Fruit fly (Drosophila melanogaster) whole organism, embryonic: ENCODE results near the gene Aef1.

Source experiments
- Aef1 ChIP-seq: fragments of 200-800 bp; sonication (Bioruptor generic); IDR thresholded peaks from 3 replicates; pipeline ENCODE4 v1.3.6; 2022; ENCODE audit warnings: missing biosample characterization, missing genetic modification characterization
- Awh ChIP-seq: fragments of 200-800 bp; sonication (Bioruptor generic); IDR thresholded peaks from 2 replicates; pipeline ENCODE4, ENCODE4 v1.3.6; 2022; ENCODE audit warnings: missing biosample characterization, missing genetic modification characterization
- BEAF-32 ChIP-seq: fragments of 200-800 bp; sonication (Bioruptor generic); optimal IDR thresholded peaks from 3 replicates; lab custom pipeline; 2017; ENCODE audit warnings: missing biosample characterization, missing genetic modification characterization, mild to moderate bottlenecking, moderate library complexity, missing genetic modification reagents
- CG11456 ChIP-seq: fragments of 200-800 bp; sonication (Bioruptor generic); IDR thresholded peaks from 3 replicates; pipeline ENCODE4 v1.3.6; 2022; ENCODE audit warnings: missing biosample characterization, missing genetic modification characterization
- CG11695 ChIP-seq: fragments of 200-800 bp; sonication (Bioruptor generic); IDR thresholded peaks from 3 replicates; pipeline ENCODE4 v1.3.6; 2022; ENCODE audit warnings: missing biosample characterization, missing genetic modification characterization
- CG12299 ChIP-seq: fragments of 200-800 bp; sonication (Bioruptor generic); optimal IDR thresholded peaks from 2 replicates; lab custom pipeline; 2018; ENCODE audit warnings: missing biosample characterization, mild to moderate bottlenecking, missing genetic modification characterization
- CG16815 ChIP-seq: fragments of 200-800 bp; sonication (Bioruptor generic); optimal IDR thresholded peaks from 3 replicates; lab custom pipeline; 2017; ENCODE audit warnings: missing biosample characterization, mild to moderate bottlenecking, missing genetic modification characterization
- CG17612 ChIP-seq: fragments of 200-800 bp; sonication (Bioruptor generic); IDR thresholded peaks from 2 replicates; pipeline ENCODE4 v1.3.6; 2022; ENCODE audit warnings: missing biosample characterization, missing genetic modification characterization
- CG17912 ChIP-seq: fragments of 200-800 bp; sonication (Bioruptor generic); optimal IDR thresholded peaks from 2 replicates; lab custom pipeline; 2018; ENCODE audit warnings: missing biosample characterization, mild to moderate bottlenecking, missing genetic modification characterization
- CG34224 ChIP-seq: fragments of 200-800 bp; sonication (Bioruptor generic); IDR thresholded peaks from 3 replicates; pipeline ENCODE4 v1.3.6; 2022; ENCODE audit warnings: missing biosample characterization, missing genetic modification characterization; ENCODE audit not compliant: partially characterized antibody
- CG3838 ChIP-seq: fragments of 200-800 bp; sonication (Bioruptor generic); optimal IDR thresholded peaks from 3 replicates; lab custom pipeline; 2016; ENCODE audit warnings: missing biosample characterization, missing genetic modification characterization
- CG4328 ChIP-seq: fragments of 200-800 bp; sonication (Bioruptor generic); optimal IDR thresholded peaks from 3 replicates; lab custom pipeline; 2017; ENCODE audit warnings: missing biosample characterization, missing genetic modification reagents, missing genetic modification characterization
- CG4404 ChIP-seq: fragments of 200-800 bp; sonication (Bioruptor generic); IDR thresholded peaks from 2 replicates; pipeline ENCODE4 v1.3.6; 2022; ENCODE audit warnings: missing biosample characterization, missing genetic modification characterization
- CG6654 ChIP-seq: fragments of 200-800 bp; sonication (Bioruptor generic); optimal IDR thresholded peaks from 2 replicates; lab custom pipeline; 2017; ENCODE audit warnings: missing biosample characterization, mild to moderate bottlenecking, missing genetic modification characterization
- CG7786 ChIP-seq: fragments of 200-800 bp; sonication (Bioruptor generic); optimal IDR thresholded peaks from 2 replicates; lab custom pipeline; 2016; ENCODE audit warnings: missing biosample characterization, missing genetic modification characterization
- Chrac-16 ChIP-seq: fragments of 200-800 bp; sonication (Bioruptor generic); optimal IDR thresholded peaks from 3 replicates; lab custom pipeline; 2016; ENCODE audit warnings: missing biosample characterization, missing genetic modification characterization
- Ets97D ChIP-seq: fragments of 200-800 bp; sonication (Bioruptor generic); optimal IDR thresholded peaks from 3 replicates; lab custom pipeline; 2016; ENCODE audit warnings: missing biosample characterization, missing genetic modification characterization
- Fer3 ChIP-seq: fragments of 200-800 bp; sonication (Bioruptor generic); optimal IDR thresholded peaks from 2 replicates; lab custom pipeline; 2018; ENCODE audit warnings: missing biosample characterization, mild to moderate bottlenecking, missing genetic modification characterization, moderate library complexity
- Gug ChIP-seq: fragments of 200-800 bp; sonication (Bioruptor generic); IDR thresholded peaks from 4 replicates; pipeline ENCODE4 v1.3.6; 2022; ENCODE audit warnings: missing biosample characterization, missing genetic modification characterization
- Hmr ChIP-seq: fragments of 200-800 bp; sonication (Bioruptor generic); optimal IDR thresholded peaks from 3 replicates; lab custom pipeline; 2017; ENCODE audit warnings: mild to moderate bottlenecking, missing biosample characterization, missing genetic modification reagents, missing genetic modification characterization
- Med ChIP-seq: fragments of 200-800 bp; sonication (Bioruptor generic); peaks from one replicate; lab custom pipeline; 2016; ENCODE audit warnings: missing biosample characterization, missing genetic modification characterization, mild to moderate bottlenecking, inconsistent platforms, moderate library complexity
- Mrtf ChIP-seq: fragments of 200-800 bp; sonication (Bioruptor generic); IDR thresholded peaks from 3 replicates; pipeline ENCODE4 v1.3.6; 2022; ENCODE audit warnings: missing biosample characterization, missing genetic modification characterization
- NFAT ChIP-seq: fragments of 200-800 bp; sonication (Bioruptor generic); IDR thresholded peaks from 2 replicates; pipeline ENCODE4 v1.3.6; 2022; ENCODE audit warnings: missing biosample characterization, missing genetic modification characterization
- Stat92E ChIP-seq, 3 experiments: fragments of >200 bp in 2 of 3; fragments of 200-800 bp in 1 of 3; sonication (Bioruptor generic) in 1 of 3; optimal IDR thresholded peaks; 2 replicates each; lab custom pipeline; 2017 to 2019; ENCODE audit warnings: missing biosample characterization in 3 of 3, missing genetic modification characterization in 3 of 3, mild to moderate bottlenecking in 1 of 3, moderate library complexity in 1 of 3
- Trl ChIP-seq, 3 experiments: fragments of >200 bp in 2 of 3; fragments of 200-800 bp in 1 of 3; sonication (Bioruptor generic) in 1 of 3; optimal IDR thresholded peaks; 2 replicates in 1 of 3; 3 replicates in 2 of 3; lab custom pipeline; 2016 to 2017; ENCODE audit warnings: missing biosample characterization in 1 of 3, missing genetic modification characterization in 1 of 3
- ase ChIP-seq: fragments of 200-800 bp; sonication (Bioruptor generic); IDR thresholded peaks from 3 replicates; pipeline ENCODE4 v1.3.6; 2022; ENCODE audit warnings: missing biosample characterization, missing genetic modification characterization
- bab2 ChIP-seq: fragments of 200-800 bp; sonication (Bioruptor generic); optimal IDR thresholded peaks from 2 replicates; lab custom pipeline; 2016; ENCODE audit warnings: missing biosample characterization, missing genetic modification characterization
- bigmax ChIP-seq: fragments of 200-800 bp; sonication (Bioruptor generic); optimal IDR thresholded peaks from 2 replicates; lab custom pipeline; 2018; ENCODE audit warnings: missing biosample characterization, mild to moderate bottlenecking, missing genetic modification characterization
- bowl ChIP-seq: fragments of 200-800 bp; sonication (Bioruptor generic); IDR thresholded peaks from 2 replicates; pipeline ENCODE4 v1.3.6; 2022; ENCODE audit warnings: missing biosample characterization, missing genetic modification characterization
- cato ChIP-seq: fragments of 200-800 bp; sonication (Bioruptor generic); optimal IDR thresholded peaks from 2 replicates; lab custom pipeline; 2016; ENCODE audit warnings: missing biosample characterization, missing genetic modification characterization, borderline replicate concordance
- dimm ChIP-seq: fragments of 200-800 bp; sonication (Bioruptor generic); IDR thresholded peaks from 2 replicates; pipeline ENCODE4 v1.3.6; 2022; ENCODE audit warnings: missing biosample characterization, missing genetic modification characterization
- grau ChIP-seq: fragments of 200-800 bp; optimal IDR thresholded peaks from 3 replicates; lab custom pipeline; 2019; ENCODE audit warnings: missing biosample characterization, mild to moderate bottlenecking, missing genetic modification characterization, moderate library complexity
- pan ChIP-seq, 4 experiments: fragments of >200 bp in 3 of 4; fragments of 200-800 bp in 1 of 4; sonication (Bioruptor generic) in 1 of 4; optimal IDR thresholded peaks in 3 of 4; IDR thresholded peaks in 1 of 4; 2 replicates each; pipeline versions ENCODE4 v1.3.6 to Lab custom; 2017 to 2022; ENCODE audit warnings: missing biosample characterization in 2 of 4, missing genetic modification characterization in 2 of 4, mixed read lengths in 1 of 4
- slou ChIP-seq: fragments of 200-800 bp; sonication (Bioruptor generic); optimal IDR thresholded peaks from 3 replicates; lab custom pipeline; 2016; ENCODE audit warnings: missing biosample characterization, missing genetic modification characterization
- ssp ChIP-seq: fragments of 200-800 bp; sonication (Bioruptor generic); IDR thresholded peaks from 2 replicates; pipeline ENCODE4 v1.3.6; 2022; ENCODE audit warnings: missing biosample characterization, missing genetic modification characterization
- tgo ChIP-seq: fragments of 200-800 bp; sonication (Bioruptor generic); IDR thresholded peaks from 3 replicates; pipeline ENCODE4 v1.3.6; 2022; ENCODE audit warnings: missing biosample characterization, missing genetic modification characterization
- tll ChIP-seq, 2 experiments: fragments of 200-800 bp in 1 of 2; fragments of >200 bp in 1 of 2; sonication (Bioruptor generic) in 1 of 2; optimal IDR thresholded peaks; 2 replicates each; lab custom pipeline; 2017 to 2019; ENCODE audit warnings: missing biosample characterization in 2 of 2, missing genetic modification characterization in 2 of 2, mild to moderate bottlenecking in 1 of 2, moderate library complexity in 1 of 2
- zen2 ChIP-seq: fragments of 200-800 bp; sonication (Bioruptor generic); IDR thresholded peaks from 3 replicates; pipeline ENCODE4 v1.3.6; 2022; ENCODE audit warnings: missing biosample characterization, missing genetic modification characterization; ENCODE audit not compliant: partially characterized antibody

The Aef1 gene

DNA sequence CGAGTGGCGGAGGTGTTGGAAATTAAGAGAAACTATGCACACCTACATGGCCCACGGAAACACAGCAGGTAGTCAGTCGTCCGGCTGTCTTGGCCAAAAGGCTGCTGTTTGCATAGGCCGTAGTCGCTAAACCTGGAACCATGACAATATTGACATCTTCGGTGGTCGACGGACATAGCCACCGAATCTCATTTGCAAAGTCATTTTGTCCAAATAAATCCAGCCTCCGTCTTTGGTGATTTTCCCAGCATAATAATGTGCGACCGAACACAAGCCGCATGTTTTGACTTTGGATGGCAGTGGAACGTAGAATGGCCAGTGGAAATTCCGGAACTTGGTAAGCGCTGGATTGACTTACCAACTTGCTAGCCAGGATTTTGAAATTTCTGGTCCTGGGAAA is 16.1 kb downstream of the Aef1 start (continued):
- TF ChIP-seq Chrac-16 (no peak), Fer3 (tag; lab: Kevin White, UChicago) (no peak), Hmr (GFP tag; lab: Kevin White, UChicago) (no peak), Ets97D (no peak), CG6654 (GFP tag; lab: Kevin White, UChicago) (no peak), ssp (GFP tag; lab: Robert Waterston, UW) (no peak), bowl (GFP tag; lab: Robert Waterston, UW) (no peak), slou (GFP tag; lab: Kevin White, UChicago) (no peak), Mrtf (GFP tag; lab: Robert Waterston, UW) (no peak), Med (GFP tag; lab: Kevin White, UChicago) (peak; percentile 19)

DNA sequence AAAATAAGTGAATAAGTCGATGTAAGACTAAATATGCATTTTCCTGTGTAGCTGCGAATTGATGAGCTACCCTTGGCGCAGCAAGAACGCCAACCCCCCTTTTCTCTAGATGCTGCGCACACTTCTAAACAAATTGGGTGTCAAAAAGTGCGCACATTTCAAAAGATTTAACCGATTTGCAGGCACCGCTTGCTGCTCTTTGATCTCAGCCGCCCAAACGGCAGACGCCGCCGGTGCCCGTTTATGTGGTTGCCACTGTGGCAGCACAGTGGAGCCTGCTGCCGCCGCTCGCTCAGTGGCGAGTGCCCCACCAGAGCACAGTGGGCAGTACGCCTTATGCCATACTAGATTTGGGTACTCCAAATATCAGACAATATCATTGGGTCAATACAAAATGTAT is 17.3 kb downstream of the Aef1 start:
- TF ChIP-seq Aef1 (GFP tag; lab: Robert Waterston, UW): no peak
- no peak for TF ChIP-seq CG4328 (GFP tag; lab: Kevin White, UChicago)
- no peak for TF ChIP-seq BEAF-32 (GFP tag; lab: Kevin White, UChicago)
- no peak for TF ChIP-seq Trl (optimal IDR thresholded peaks at IDR 0.05; lab: Kevin White, UChicago)
- TF ChIP-seq Trl (GFP tag; optimal IDR thresholded peaks at IDR 0.05; lab: Kevin White, UChicago): no peak
- TF ChIP-seq NFAT (GFP tag; lab: Robert Waterston, UW): 0 out of 2 replicates have a peak, but pooled peaks have one; percentile 20
- no peak for TF ChIP-seq CG3838
- 0 out of 3 replicates have a peak, but pooled peaks have one; percentile 9 for TF ChIP-seq zen2
- no peak for TF ChIP-seq CG16815
- no peak for TF ChIP-seq Stat92E (GFP tag; optimal IDR thresholded peaks at IDR 0.05; lab: Kevin White, UChicago)
- TF ChIP-seq cato (GFP tag; lab: Kevin White, UChicago): no peak
- TF ChIP-seq pan (optimal IDR thresholded peaks at IDR 0.05; lab: Kevin White, UChicago): no peak
- peak in 1 of 2 experiments; percentile 66 for TF ChIP-seq pan (GFP tag; optimal IDR thresholded peaks at IDR 0.05 in 1 of 2, IDR thresholded peaks at IDR 0.05 in 1 of 2)
- TF ChIP-seq CG11695: peak; percentile 39; the same call in 1 of the 3 replicates
- no peak for TF ChIP-seq CG4404 (GFP tag; lab: Robert Waterston, UW)
- no peak for TF ChIP-seq bigmax (GFP tag; lab: Kevin White, UChicago)
- no peak for TF ChIP-seq tll (GFP tag; optimal IDR thresholded peaks at IDR 0.05; lab: Kevin White, UChicago)
- TF ChIP-seq grau (tag; lab: Kevin White, UChicago): peak; percentile 37
- no peak for TF ChIP-seq Awh (GFP tag; lab: Robert Waterston, UW)
- TF ChIP-seq CG11456: peak; percentile 59; the same call in 1 of the 3 replicates
- TF ChIP-seq CG7786: no peak
- no peak for TF ChIP-seq CG34224 (GFP tag; lab: Robert Waterston, UW)
- no peak for TF ChIP-seq CG12299 (tag; lab: Kevin White, UChicago)
- no peak for TF ChIP-seq tgo (GFP tag; lab: Robert Waterston, UW)
- no peak for TF ChIP-seq bab2 (GFP tag; lab: Kevin White, UChicago)
- TF ChIP-seq Med (GFP tag; lab: Kevin White, UChicago): peak; percentile 15
- TF ChIP-seq Gug: no peak
- TF ChIP-seq ase (GFP tag; lab: Robert Waterston, UW): peak; percentile 16; the same call in 1 of the 3 replicates
- TF ChIP-seq dimm (GFP tag; lab: Robert Waterston, UW): no peak
- TF ChIP-seq CG17912 (GFP tag; lab: Kevin White, UChicago): no peak
- no peak for TF ChIP-seq CG17612 (GFP tag; lab: Robert Waterston, UW)
